Worm (Caenorhabditis elegans) whole organism, dauer: Measurements from ENCODE around the gene lys-1.

Source experiments
- unc-62 ChIP-seq: sonication (generic microtip); optimal IDR thresholded peaks from 2 replicates; lab custom pipeline; 2017; ENCODE audit warnings: missing biosample characterization, missing genetic modification reagents, missing genetic modification characterization

lys-1 gene

ce11 chrV:10289743-10290142, 12.0 kb downstream of the lys-1 start, which contains the start of gene B0024.15:
Gene B0024.15 (plus strand): TSS chrV:10290043.
- no peak for TF ChIP-seq unc-62 (GFP tag; lab: Kevin White, UChicago)

ce11 chrV:10291848-10292247, 14.1 kb downstream of the lys-1 start:
- TF ChIP-seq unc-62 (GFP tag; lab: Kevin White, UChicago) = no peak

ce11 chrV:10292819-10293357, 15.2 kb downstream of the lys-1 start, which contains the start of gene col-149:
Gene col-149 (minus strand): TSS chrV:10292869.
- no peak for TF ChIP-seq unc-62 (GFP tag; lab: Kevin White, UChicago)

ce11 chrV:10294549-10294948, 16.8 kb downstream of the lys-1 start, which contains the start of gene col-150:
Gene col-150 (minus strand): TSS chrV:10294649.
- TF ChIP-seq unc-62 (GFP tag; lab: Kevin White, UChicago) = no peak

- TF ChIP-seq unc-62 (GFP tag; lab: Kevin White, UChicago) = no peak
These were observed 19.4 kb downstream of the lys-1 start, which contains the start of gene B0024.4 for ce11 chrV:10297099-10297498. Gene B0024.4 (plus strand): TSS chrV:10297399.

ce11 chrV:10307283-10307682, 29.6 kb downstream of the lys-1 start, which contains the start of gene che-12:
Gene che-12 (minus strand): TSS chrV:10307383.
- TF ChIP-seq unc-62 (GFP tag; lab: Kevin White, UChicago) = no peak

ce11 chrV:10313953-10314352, 36.2 kb downstream of the lys-1 start, which contains the start of gene gcy-6:
Gene gcy-6 (minus strand): TSS chrV:10314053.
- no peak for TF ChIP-seq unc-62 (GFP tag; lab: Kevin White, UChicago)

- no peak for TF ChIP-seq unc-62 (GFP tag; lab: Kevin White, UChicago)
These were observed 36.7 kb downstream of the lys-1 start, which contains the start of gene trx-2 for ce11 chrV:10314371-10314770. Gene trx-2 (plus strand): TSS chrV:10314671.

ce11 chrV:10317294-10317693, 39.6 kb downstream of the lys-1 start, which contains the start of gene asps-1:
Gene asps-1 (minus strand): TSS chrV:10317394.
- TF ChIP-seq unc-62 (GFP tag; lab: Kevin White, UChicago) = no peak

- no peak for TF ChIP-seq unc-62 (GFP tag; lab: Kevin White, UChicago)
These were observed 41.7 kb downstream of the lys-1 start, which contains the start of gene B0024.11 for ce11 chrV:10319434-10319833. Gene B0024.11 (minus strand): TSS chrV:10319534.

ce11 chrV:10320101-10320761, 42.5 kb downstream of the lys-1 start, which contains the start of the genes gna-1 and B0024.13:
Gene gna-1 (minus strand): TSS chrV:10320151.
Gene B0024.13 (plus strand): TSS chrV:10320711.
- no peak for TF ChIP-seq unc-62 (GFP tag; lab: Kevin White, UChicago)

ce11 chrV:10323537-10323936, 45.8 kb downstream of the lys-1 start:
- TF ChIP-seq unc-62 (GFP tag; lab: Kevin White, UChicago) = no peak

- TF ChIP-seq unc-62 (GFP tag; lab: Kevin White, UChicago) = no peak
These were observed 50.4 kb downstream of the lys-1 start for ce11 chrV:10328080-10328479.
